Fruit fly (Drosophila melanogaster) whole organism, embryonic: ENCODE results near the gene CG10011.
A peak's percentile ranks its signal among the peaks of the same experiment; 100 is the strongest.

Experiments
- CG10654 ChIP-seq: fragments of 200-800 bp; sonication (Bioruptor generic); optimal IDR thresholded peaks from 2 replicates; lab custom pipeline; 2016; ENCODE audit warnings: missing biosample characterization, missing genetic modification characterization
- CG1233 ChIP-seq: fragments of 200-800 bp; sonication (Bioruptor generic); optimal IDR thresholded peaks from 4 replicates; lab custom pipeline; 2018; ENCODE audit warnings: missing biosample characterization, mild to moderate bottlenecking, missing genetic modification characterization
- CG13287 ChIP-seq: fragments of 200-800 bp; sonication (Bioruptor generic); IDR thresholded peaks from 2 replicates; pipeline ENCODE4 v1.3.6; 2022; ENCODE audit warnings: missing biosample characterization, missing genetic modification characterization; ENCODE audit not compliant: partially characterized antibody
- CG15514 ChIP-seq: fragments of 200-800 bp; sonication (Bioruptor generic); optimal IDR thresholded peaks from 3 replicates; lab custom pipeline; 2017; ENCODE audit warnings: missing biosample characterization, missing genetic modification characterization, mild to moderate bottlenecking, moderate library complexity, missing genetic modification reagents
- CG15601 ChIP-seq: fragments of 200-800 bp; sonication (Bioruptor generic); optimal IDR thresholded peaks from 3 replicates; lab custom pipeline; 2019; ENCODE audit warnings: missing biosample characterization, mild to moderate bottlenecking, missing genetic modification characterization, moderate library complexity
- CG16813 ChIP-seq: fragments of 200-800 bp; sonication (Bioruptor generic); IDR thresholded peaks from 3 replicates; pipeline ENCODE4 v1.3.6; 2022; ENCODE audit warnings: missing biosample characterization, missing genetic modification characterization; ENCODE audit not compliant: partially characterized antibody
- CG17802 ChIP-seq: fragments of 200-800 bp; sonication (Bioruptor generic); optimal IDR thresholded peaks from 2 replicates; lab custom pipeline; 2018; ENCODE audit warnings: missing biosample characterization, mild to moderate bottlenecking, missing genetic modification characterization, moderate library complexity
- CG17829 ChIP-seq: fragments of 200-800 bp; optimal IDR thresholded peaks from 2 replicates; lab custom pipeline; 2019; ENCODE audit warnings: missing biosample characterization, mild to moderate bottlenecking, missing genetic modification characterization, moderate library complexity
- CG33557 ChIP-seq: fragments of 200-800 bp; sonication (Bioruptor generic); optimal IDR thresholded peaks from 2 replicates; lab custom pipeline; 2019; ENCODE audit warnings: missing biosample characterization, mild to moderate bottlenecking, missing genetic modification characterization, moderate library complexity
- CG4730 ChIP-seq: fragments of 200-800 bp; sonication (Bioruptor generic); IDR thresholded peaks from 2 replicates; pipeline ENCODE4 v1.3.6; 2022; ENCODE audit warnings: missing biosample characterization, missing genetic modification characterization
- CG4820 ChIP-seq: fragments of 200-800 bp; sonication (Bioruptor generic); optimal IDR thresholded peaks from 3 replicates; lab custom pipeline; 2016; ENCODE audit warnings: missing biosample characterization, missing genetic modification characterization
- CG7357 ChIP-seq: fragments of 200-800 bp; sonication (Bioruptor generic); IDR thresholded peaks from 3 replicates; pipeline ENCODE4 v1.3.6; 2022; ENCODE audit warnings: missing biosample characterization, missing genetic modification characterization
- CG7839 ChIP-seq: fragments of 200-800 bp; sonication (Bioruptor generic); optimal IDR thresholded peaks from 3 replicates; lab custom pipeline; 2018; ENCODE audit warnings: missing biosample characterization, mild to moderate bottlenecking, missing genetic modification characterization, moderate library complexity
- CG7928 ChIP-seq: fragments of 200-800 bp; sonication (Bioruptor generic); optimal IDR thresholded peaks from 2 replicates; lab custom pipeline; 2017; ENCODE audit warnings: missing biosample characterization, mild to moderate bottlenecking, missing genetic modification characterization
- CG7987 ChIP-seq: fragments of 200-800 bp; sonication (Bioruptor generic); optimal IDR thresholded peaks from 2 replicates; lab custom pipeline; 2018; ENCODE audit warnings: missing biosample characterization, mild to moderate bottlenecking, missing genetic modification characterization, moderate library complexity
- CTCF ChIP-seq: fragments of 200-800 bp; sonication (Bioruptor generic); optimal IDR thresholded peaks from 2 replicates; lab custom pipeline; 2017; ENCODE audit warnings: missing biosample characterization, mild to moderate bottlenecking, missing genetic modification characterization, moderate library complexity
- D19B ChIP-seq: fragments of 200-800 bp; sonication (Bioruptor generic); optimal IDR thresholded peaks from 2 replicates; lab custom pipeline; 2017; ENCODE audit warnings: missing biosample characterization, mild to moderate bottlenecking, missing genetic modification characterization
- Deaf1 ChIP-seq: fragments of 200-800 bp; optimal IDR thresholded peaks from 3 replicates; lab custom pipeline; 2019; ENCODE audit warnings: missing biosample characterization, mild to moderate bottlenecking, missing genetic modification characterization, moderate library complexity
- E2f1 ChIP-seq: fragments of 200-800 bp; sonication (Bioruptor generic); IDR thresholded peaks from 2 replicates; pipeline ENCODE4 v1.3.6; 2022; ENCODE audit warnings: missing biosample characterization, missing genetic modification characterization
- Fer1 ChIP-seq: fragments of 200-800 bp; sonication (Bioruptor generic); optimal IDR thresholded peaks from 2 replicates; lab custom pipeline; 2017; ENCODE audit warnings: missing biosample characterization, mild to moderate bottlenecking, missing genetic modification characterization
- GATAe ChIP-seq: fragments of 200-800 bp; sonication (Bioruptor generic); conservative IDR thresholded peaks from 2 replicates; pipeline ENCODE4 v1.3.6; 2022; ENCODE audit warnings: missing biosample characterization, missing genetic modification characterization
- Gsc ChIP-seq: fragments of 200-800 bp; sonication (Bioruptor generic); IDR thresholded peaks from 2 replicates; pipeline ENCODE4 v1.3.6; 2022; ENCODE audit warnings: missing biosample characterization, missing genetic modification characterization
- HLH4C ChIP-seq: fragments of 200-800 bp; sonication (Bioruptor generic); IDR thresholded peaks from 3 replicates; pipeline ENCODE4 v1.3.6; 2022; ENCODE audit warnings: missing biosample characterization, missing genetic modification characterization; ENCODE audit not compliant: partially characterized antibody
- Hmx ChIP-seq: fragments of 200-800 bp; sonication (Bioruptor generic); optimal IDR thresholded peaks from 2 replicates; lab custom pipeline; 2016; ENCODE audit warnings: missing biosample characterization, missing genetic modification characterization
- Lpt ChIP-seq: fragments of >200 bp; optimal IDR thresholded peaks from 2 replicates; lab custom pipeline; 2018; ENCODE audit warnings: missing biosample characterization, missing genetic modification characterization
- Nf-YC ChIP-seq: fragments of 200-800 bp; optimal IDR thresholded peaks from 3 replicates; lab custom pipeline; 2019; ENCODE audit warnings: missing biosample characterization, mild to moderate bottlenecking, missing genetic modification characterization, moderate library complexity
- Opbp ChIP-seq: fragments of 200-800 bp; sonication (Bioruptor generic); IDR thresholded peaks from 3 replicates; pipeline ENCODE4 v1.3.6; 2022; ENCODE audit warnings: missing biosample characterization, missing genetic modification characterization; ENCODE audit not compliant: partially characterized antibody
- Ptx1 ChIP-seq: fragments of 200-800 bp; sonication (Bioruptor generic); IDR thresholded peaks from 2 replicates; pipeline ENCODE4 v1.3.6; 2022; ENCODE audit warnings: missing biosample characterization, missing genetic modification characterization
- Rx ChIP-seq: fragments of 200-800 bp; sonication (Bioruptor generic); IDR thresholded peaks from 2 replicates; pipeline ENCODE4 v1.3.6; 2022; ENCODE audit warnings: missing biosample characterization, missing genetic modification characterization
- Scr ChIP-seq: fragments of 200-800 bp; sonication (Bioruptor generic); IDR thresholded peaks from 2 replicates; pipeline ENCODE4 v1.3.6; 2022; ENCODE audit warnings: missing biosample characterization, missing genetic modification characterization; ENCODE audit not compliant: partially characterized antibody
- Side ChIP-seq: fragments of 200-800 bp; sonication (Bioruptor generic); optimal IDR thresholded peaks from 2 replicates; lab custom pipeline; 2016; ENCODE audit warnings: missing biosample characterization, missing genetic modification characterization
- Sox100B ChIP-seq: fragments of 200-800 bp; sonication (Bioruptor generic); optimal IDR thresholded peaks from 3 replicates; lab custom pipeline; 2018; ENCODE audit warnings: missing biosample characterization, mild to moderate bottlenecking, missing genetic modification characterization
- ap ChIP-seq: fragments of 200-800 bp; sonication (Bioruptor generic); IDR thresholded peaks from 2 replicates; pipeline ENCODE4 v1.3.6; 2022; ENCODE audit warnings: missing biosample characterization, missing genetic modification characterization
- ase ChIP-seq: fragments of 200-800 bp; sonication (Bioruptor generic); IDR thresholded peaks from 3 replicates; pipeline ENCODE4 v1.3.6; 2022; ENCODE audit warnings: missing biosample characterization, missing genetic modification characterization
- caup ChIP-seq: fragments of 200-800 bp; sonication (Bioruptor generic); optimal IDR thresholded peaks from 3 replicates; lab custom pipeline; 2017; ENCODE audit warnings: missing biosample characterization, mild to moderate bottlenecking, missing genetic modification characterization, moderate library complexity; ENCODE audit not compliant: severe bottlenecking
- dysf ChIP-seq: fragments of 200-800 bp; sonication (Bioruptor generic); IDR thresholded peaks from 3 replicates; pipeline ENCODE4 v1.3.6; 2022; ENCODE audit warnings: missing biosample characterization, missing genetic modification characterization
- ftz-f1 ChIP-seq: fragments of 200-800 bp; sonication (Bioruptor generic); optimal IDR thresholded peaks from 2 replicates; lab custom pipeline; 2016; ENCODE audit warnings: missing biosample characterization, missing genetic modification characterization
- gcm ChIP-seq: fragments of 200-800 bp; sonication (Bioruptor generic); optimal IDR thresholded peaks from 2 replicates; lab custom pipeline; 2019; ENCODE audit warnings: missing biosample characterization, mild to moderate bottlenecking, missing genetic modification characterization, moderate library complexity
- h ChIP-seq: fragments of >200 bp; optimal IDR thresholded peaks from 2 replicates; lab custom pipeline; 2017
- insv ChIP-seq, 2 experiments: fragments of 200-800 bp; sonication (Bioruptor generic); optimal IDR thresholded peaks; 3 replicates each; lab custom pipeline; 2016 to 2018; ENCODE audit warnings: missing biosample characterization in 2 of 2, missing genetic modification characterization in 2 of 2
- lola ChIP-seq, 3 experiments: fragments of >200 bp in 2 of 3; fragments of 200-800 bp in 1 of 3; sonication (Bioruptor generic) in 1 of 3; optimal IDR thresholded peaks; 2 replicates each; lab custom pipeline; 2017 to 2019; ENCODE audit warnings: missing biosample characterization in 3 of 3, missing genetic modification characterization in 3 of 3, mild to moderate bottlenecking in 1 of 3, moderate library complexity in 1 of 3
- nerfin-1 ChIP-seq: fragments of 200-800 bp; sonication (Bioruptor generic); optimal IDR thresholded peaks from 3 replicates; lab custom pipeline; 2019; ENCODE audit warnings: missing biosample characterization, mild to moderate bottlenecking, missing genetic modification characterization, moderate library complexity
- pho ChIP-seq: fragments of 200-800 bp; sonication (Bioruptor generic); optimal IDR thresholded peaks from 2 replicates; lab custom pipeline; 2016; ENCODE audit warnings: missing biosample characterization, missing genetic modification characterization
- shn ChIP-seq: fragments of 200-800 bp; sonication (Bioruptor generic); optimal IDR thresholded peaks from 3 replicates; lab custom pipeline; 2016; ENCODE audit warnings: missing biosample characterization, missing genetic modification characterization
- slp2 ChIP-seq: fragments of 200-800 bp; sonication (Bioruptor generic); optimal IDR thresholded peaks from 2 replicates; lab custom pipeline; 2016; ENCODE audit warnings: missing biosample characterization, missing genetic modification characterization
- tin ChIP-seq: fragments of 200-800 bp; sonication (Bioruptor generic); optimal IDR thresholded peaks from 3 replicates; lab custom pipeline; 2016; ENCODE audit warnings: missing biosample characterization, missing genetic modification characterization
- tup ChIP-seq: fragments of 200-800 bp; sonication (Bioruptor generic); optimal IDR thresholded peaks from 2 replicates; lab custom pipeline; 2016; ENCODE audit warnings: missing biosample characterization, mild to moderate bottlenecking, missing genetic modification characterization, moderate library complexity
- tx ChIP-seq: fragments of 200-800 bp; sonication (Bioruptor generic); optimal IDR thresholded peaks from 2 replicates; lab custom pipeline; 2016; ENCODE audit warnings: missing biosample characterization, missing genetic modification characterization
- wek ChIP-seq: fragments of 200-800 bp; sonication (Bioruptor generic); optimal IDR thresholded peaks from 3 replicates; lab custom pipeline; 2018; ENCODE audit warnings: missing biosample characterization, mild to moderate bottlenecking, missing genetic modification characterization, moderate library complexity
- z ChIP-seq: fragments of 200-800 bp; sonication (Bioruptor generic); IDR thresholded peaks from 3 replicates; pipeline ENCODE4 v1.3.6; 2022; ENCODE audit warnings: missing biosample characterization, missing genetic modification characterization
- zen ChIP-seq: fragments of 200-800 bp; sonication (Bioruptor generic); optimal IDR thresholded peaks from 3 replicates; lab custom pipeline; 2018; ENCODE audit warnings: missing biosample characterization, mild to moderate bottlenecking, missing genetic modification characterization, moderate library complexity
- zf30C ChIP-seq: fragments of 200-800 bp; sonication (Bioruptor generic); optimal IDR thresholded peaks from 3 replicates; lab custom pipeline; 2018; ENCODE audit warnings: missing biosample characterization, mild to moderate bottlenecking, missing genetic modification characterization

CG10011 gene

dm6 chr3R:28630092-28630491 is 4.8 kb downstream of the CG10011 start:
- TF ChIP-seq CG4730 (no peak), CG7987 (GFP tag; lab: Kevin White, UChicago) (no peak), Gsc (GFP tag; lab: Robert Waterston, UW) (no peak), CG15601 (tag; lab: Kevin White, UChicago) (no peak), shn (no peak), CG33557 (GFP tag; lab: Kevin White, UChicago) (no peak), gcm (GFP tag; lab: Kevin White, UChicago) (no peak), CTCF (GFP tag; lab: Kevin White, UChicago) (no peak), Lpt (GFP tag; lab: Kevin White, UChicago) (no peak), Ptx1 (GFP tag; lab: Robert Waterston, UW) (no peak), ase (GFP tag; lab: Robert Waterston, UW) (no peak), h (lab: Kevin White, UChicago) (no peak), wek (no peak), CG1233 (GFP tag; lab: Kevin White, UChicago) (peak; percentile 8), CG13287 (GFP tag; lab: Robert Waterston, UW) (no peak), tx (no peak), tin (no peak), lola (GFP tag; optimal IDR thresholded peaks at IDR 0.05; lab: Kevin White, UChicago) (peak in 1 of 3 experiments; percentile 30), CG15514 (GFP tag; lab: Kevin White, UChicago) (no peak), Hmx (no peak), D19B (GFP tag; lab: Kevin White, UChicago) (no peak), ap (GFP tag; lab: Robert Waterston, UW) (0 out of 2 replicates have a peak, but pooled peaks have one; percentile 16), Deaf1 (no peak), CG17802 (tag; lab: Kevin White, UChicago) (no peak), Opbp (GFP tag; lab: Robert Waterston, UW) (no peak), CG7357 (GFP tag; lab: Robert Waterston, UW) (no peak), slp2 (no peak), Sox100B (GFP tag; lab: Kevin White, UChicago) (no peak), Side (GFP tag; lab: Kevin White, UChicago) (no peak), Fer1 (GFP tag; lab: Kevin White, UChicago) (no peak), nerfin-1 (tag; lab: Kevin White, UChicago) (no peak), tup (GFP tag; lab: Kevin White, UChicago) (no peak), CG4820 (GFP tag; lab: Kevin White, UChicago) (peak; percentile 1), caup (GFP tag; lab: Kevin White, UChicago) (no peak), CG10654 (GFP tag; lab: Kevin White, UChicago) (no peak), CG7839 (tag; lab: Kevin White, UChicago) (peak; percentile 22), GATAe (no peak), HLH4C (GFP tag; lab: Robert Waterston, UW) (no peak), ftz-f1 (GFP tag; lab: Kevin White, UChicago) (no peak), zf30C (GFP tag; lab: Kevin White, UChicago) (no peak), Scr (GFP tag; lab: Robert Waterston, UW) (no peak), CG16813 (GFP tag; lab: Robert Waterston, UW) (no peak), zen (tag; lab: Kevin White, UChicago) (no peak), dysf (GFP tag; lab: Robert Waterston, UW) (no peak), E2f1 (GFP tag; lab: Robert Waterston, UW) (no peak), Rx (GFP tag; lab: Robert Waterston, UW) (no peak), z (GFP tag; lab: Robert Waterston, UW) (no peak), CG17829 (tag; lab: Kevin White, UChicago) (no peak), insv (GFP tag; optimal IDR thresholded peaks at IDR 0.05; lab: Kevin White, UChicago) (no peak), Nf-YC (no peak), pho (GFP tag; lab: Kevin White, UChicago) (no peak), CG7928 (no peak)
